Worm (Caenorhabditis elegans): ENCODE measurements around the gene ZK154.5.
A peak's percentile ranks its signal among the peaks of the same experiment; 100 is the strongest.

Gene ZK154.5

DNA sequence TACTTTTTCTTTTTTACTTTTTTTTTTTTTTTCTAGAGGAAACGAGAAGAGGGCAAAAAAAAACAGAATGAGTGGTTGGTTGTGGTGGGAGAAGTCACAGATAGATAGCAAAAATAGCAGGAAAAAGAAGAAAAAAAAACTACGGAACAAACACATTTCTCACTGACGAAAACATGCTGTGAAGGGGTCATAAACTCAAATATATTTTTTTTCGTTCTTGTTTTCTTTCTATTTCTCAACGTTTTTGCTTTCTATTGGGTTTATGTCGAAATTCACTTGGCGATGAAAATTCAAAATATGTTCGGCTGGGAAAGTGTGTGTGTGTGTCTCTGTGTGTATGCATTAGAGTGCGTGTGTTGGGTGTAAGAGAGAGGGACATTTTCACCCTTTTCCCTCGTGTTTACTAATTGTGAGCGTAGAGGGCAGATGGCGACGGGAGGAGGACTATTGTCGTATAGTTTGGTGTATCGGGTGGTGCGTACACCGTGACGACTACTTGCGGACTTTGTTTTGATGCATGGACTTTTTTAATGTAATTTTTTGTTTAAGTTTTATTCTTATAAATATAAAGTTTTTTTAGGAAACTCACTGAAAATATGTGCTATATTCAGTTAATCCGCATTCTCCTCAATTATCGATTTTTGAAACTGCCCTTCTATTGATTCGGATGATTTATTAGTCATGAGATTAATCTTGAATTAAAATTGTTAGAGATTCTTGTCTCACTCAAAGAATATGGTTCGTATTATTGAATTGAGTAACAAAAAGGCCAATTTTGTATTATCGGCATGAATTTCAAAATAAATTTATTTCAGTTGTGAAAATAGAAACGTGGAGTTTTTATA lies 21.8 kb upstream of the ZK154.5 start (continued):
- TF ChIP-seq nhr-48 (tag; optimal IDR thresholded peaks at IDR 0.05) (peak; percentile 17), ZK337.2 (GFP tag; IDR thresholded peaks at IDR 0.05) (no peak), ces-1 (GFP tag; optimal IDR thresholded peaks at IDR 0.05) (no peak), lin-39 (tag; optimal IDR thresholded peaks at IDR 0.05) (no peak), egl-43 (GFP tag; IDR thresholded peaks at IDR 0.05) (no peak), dve-1 (tag; optimal IDR thresholded peaks at IDR 0.05; ENCODE audit: insufficient read depth) (peak; percentile 42), php-3 (GFP tag; IDR thresholded peaks at IDR 0.05) (no peak), mep-1 (tag; optimal IDR thresholded peaks at IDR 0.05) (peak; percentile 84), nhr-111 (GFP tag; optimal IDR thresholded peaks at IDR 0.05) (no peak), nhr-6 (tag; optimal IDR thresholded peaks at IDR 0.05) (peak; percentile 68), dpl-1 (GFP tag; optimal IDR thresholded peaks at IDR 0.05) (peak; percentile 24), dmd-6 (GFP tag; IDR thresholded peaks at IDR 0.05) (no peak; the same call in 1 of the 2 replicates), lsy-2 (tag; optimal IDR thresholded peaks at IDR 0.05) (peak; percentile 40 to 62), aha-1 (tag) (peak; percentile 95), spr-1 (tag; optimal IDR thresholded peaks at IDR 0.05) (no peak), vab-7 (GFP tag; IDR thresholded peaks at IDR 0.05) (no peak), Y48G9A.11 (GFP tag; IDR thresholded peaks at IDR 0.05) (no peak), mxl-3 (GFP tag; optimal IDR thresholded peaks at IDR 0.05) (peak; percentile 72)

- TF ChIP-seq hlh-30 (tag; optimal IDR thresholded peaks at IDR 0.05; ENCODE audit: insufficient read depth) = peak; percentile 7
- TF ChIP-seq nhr-28 (tag; optimal IDR thresholded peaks at IDR 0.05) = no peak
- no peak for TF ChIP-seq Y48G9A.11 (GFP tag; IDR thresholded peaks at IDR 0.05)
- TF ChIP-seq nhr-111 (GFP tag; optimal IDR thresholded peaks at IDR 0.05) = no peak
- no peak for TF ChIP-seq zip-11 (GFP tag; IDR thresholded peaks at IDR 0.05)
- no peak for TF ChIP-seq nhr-76 (tag; optimal IDR thresholded peaks at IDR 0.05)
- peak; percentile 65 for TF ChIP-seq ceh-28 (tag; optimal IDR thresholded peaks at IDR 0.05)
- no peak for TF ChIP-seq skn-1 (tag; optimal IDR thresholded peaks at IDR 0.05)
- TF ChIP-seq daf-8 (GFP tag; IDR thresholded peaks at IDR 0.05) = no peak
- TF ChIP-seq daf-19 (GFP tag; conservative IDR thresholded peaks at IDR 0.05) = no peak
- TF ChIP-seq mep-1 (tag; optimal IDR thresholded peaks at IDR 0.05) = no peak
- TF ChIP-seq daf-16 (GFP tag; optimal IDR thresholded peaks at IDR 0.05) = peak in 1 of 2 experiments; percentile 54
- TF ChIP-seq daf-16 (tag; optimal IDR thresholded peaks at IDR 0.05) = peak; percentile 89
- TF ChIP-seq zfp-2 (tag; optimal IDR thresholded peaks at IDR 0.05) = no peak
- no peak for TF ChIP-seq Y75B8A.6 (GFP tag; IDR thresholded peaks at IDR 0.05)
- TF ChIP-seq Y5F2A.4 (GFP tag; optimal IDR thresholded peaks at IDR 0.05) = no peak
Observed at ce11 chrX:7808388-7808787, 20.7 kb upstream of the ZK154.5 start.

DNA sequence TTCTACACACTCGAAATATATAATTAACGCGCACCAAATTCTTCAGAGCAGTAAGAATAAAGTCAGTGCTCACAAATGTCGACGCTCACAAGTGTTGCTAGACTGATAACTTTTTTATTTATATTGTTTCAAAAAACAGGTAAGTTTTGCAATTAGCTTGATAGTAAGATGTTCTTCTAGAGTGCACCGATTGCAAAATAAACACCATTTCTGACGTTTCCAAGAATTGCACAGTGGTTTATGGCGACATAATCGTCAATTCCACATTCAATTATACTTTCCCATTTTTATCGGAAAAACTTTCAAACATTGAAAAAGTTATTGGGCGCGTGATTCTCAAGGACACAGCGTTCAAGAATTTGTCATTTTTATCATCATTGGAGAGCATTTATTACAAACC lies 12.6 kb upstream of the ZK154.5 start:
- TF ChIP-seq hlh-30 (tag; optimal IDR thresholded peaks at IDR 0.05; ENCODE audit: insufficient read depth) = no peak
- 0 out of 2 replicates have a peak, but pooled peaks have one; percentile 13 for TF ChIP-seq php-3 (GFP tag; IDR thresholded peaks at IDR 0.05)
- no peak for TF ChIP-seq nhr-10 (tag; optimal IDR thresholded peaks at IDR 0.05)
- TF ChIP-seq daf-16 (GFP tag; optimal IDR thresholded peaks at IDR 0.05) = no peak
- TF ChIP-seq daf-16 (tag; optimal IDR thresholded peaks at IDR 0.05) = peak; percentile 57
- TF ChIP-seq fkh-10 (GFP tag; optimal IDR thresholded peaks at IDR 0.05) = no peak
- no peak for TF ChIP-seq zag-1 (tag; optimal IDR thresholded peaks at IDR 0.05)
- no peak for TF ChIP-seq dpl-1 (GFP tag; optimal IDR thresholded peaks at IDR 0.05)
- no peak for TF ChIP-seq Y48G9A.11 (GFP tag; IDR thresholded peaks at IDR 0.05)
- no peak for TF ChIP-seq nhr-237 (tag; optimal IDR thresholded peaks at IDR 0.05)
- peak in 1 of 2 experiments; percentile 59 for TF ChIP-seq unc-62 (GFP tag; optimal IDR thresholded peaks at IDR 0.05 in 1 of 2)
- no peak for TF ChIP-seq unc-62 (tag; optimal IDR thresholded peaks at IDR 0.05)
- no peak for TF ChIP-seq ceh-20 (GFP tag; IDR thresholded peaks at IDR 0.05)
- TF ChIP-seq ztf-11 (tag; optimal IDR thresholded peaks at IDR 0.05) = no peak
- no peak for TF ChIP-seq nhr-6 (tag; optimal IDR thresholded peaks at IDR 0.05)

Measured in whole organism, L4 larva.